Worm (Caenorhabditis elegans) whole organism, L1 larva: Measurements from ENCODE around the gene hmg-1.1.

Source experiments
- nhr-90 ChIP-seq: sonication (generic microtip); optimal IDR thresholded peaks from 2 replicates; lab custom pipeline; 2016; ENCODE audit warnings: mild to moderate bottlenecking, missing genetic modification characterization, missing compliant biosample characterization; ENCODE audit not compliant: poor library complexity
- unc-130 ChIP-seq: fragments of 150-350 bp; optimal IDR thresholded peaks from 2 replicates; lab custom pipeline; 2017; ENCODE audit warnings: missing biosample characterization, missing genetic modification characterization, inconsistent platforms

ce11 chrII:14288968-14289367 lies 38.5 kb downstream of the hmg-1.1 start, which contains the start of gene srh-42:
- no peak for TF ChIP-seq nhr-90 (tag; lab: Kevin White, UChicago)
- no peak for TF ChIP-seq unc-130
